Worm (Caenorhabditis elegans) whole organism, young adult: ENCODE results near the gene rab-39.
A peak's percentile ranks its signal among the peaks of the same experiment; 100 is the strongest.

Experiments used
- F37B4.10 ChIP-seq: fragments of 200-800 bp; sonication (Bioruptor generic); IDR thresholded peaks from 2 replicates; pipeline ENCODE4 v1.3.6; 2022; ENCODE audit warnings: missing genetic modification characterization, missing compliant biosample characterization
- F39B2.1 ChIP-seq: fragments of 200-800 bp; sonication (Bioruptor generic); IDR thresholded peaks from 2 replicates; pipeline ENCODE4 v1.3.6; 2022; ENCODE audit warnings: missing genetic modification reagents, missing genetic modification characterization, missing compliant biosample characterization
- K12H6.12 ChIP-seq: fragments of 200-800 bp; sonication (Bioruptor generic); optimal IDR thresholded peaks from 2 replicates; lab custom pipeline; 2018; ENCODE audit warnings: mild to moderate bottlenecking, missing genetic modification characterization, missing compliant biosample characterization
- Y53G8AR.9 ChIP-seq: fragments of 200-800 bp; sonication (Bioruptor generic); conservative IDR thresholded peaks from 2 replicates; pipeline ENCODE4 v1.3.6; 2022; ENCODE audit warnings: missing genetic modification reagents, missing genetic modification characterization, missing compliant biosample characterization
- akir-1 ChIP-seq: fragments of 200-800 bp; sonication (Bioruptor generic); optimal IDR thresholded peaks from 2 replicates; lab custom pipeline; 2018; ENCODE audit warnings: mild to moderate bottlenecking, missing genetic modification characterization, moderate library complexity, missing compliant biosample characterization
- ama-1 ChIP-seq, 3 experiments: fragments of 150-350 bp in 1 of 3; sonication (generic microtip) in 2 of 3; optimal IDR thresholded peaks; 2 replicates each; lab custom pipeline; 2014 to 2018; ENCODE audit warnings: missing biosample characterization in 2 of 3, missing genetic modification characterization in 2 of 3, missing genetic modification reagents in 2 of 3
- aptf-2 ChIP-seq: fragments of 200-800 bp; sonication (Bioruptor generic); conservative IDR thresholded peaks from 2 replicates; pipeline ENCODE4 v1.3.6; 2022; ENCODE audit warnings: missing genetic modification reagents, missing genetic modification characterization, missing compliant biosample characterization
- bed-1 ChIP-seq: fragments of 200-800 bp; sonication (Bioruptor generic); IDR thresholded peaks from 2 replicates; pipeline ENCODE4 v1.3.6; 2022; ENCODE audit warnings: missing genetic modification reagents, missing genetic modification characterization, missing compliant biosample characterization
- cebp-1 ChIP-seq, 2 experiments: fragments of 200-800 bp in 1 of 2; sonication (Bioruptor generic) in 1 of 2; sonication (generic microtip) in 1 of 2; IDR thresholded peaks in 1 of 2; optimal IDR thresholded peaks in 1 of 2; 2 replicates each; pipeline versions ENCODE4 v1.3.6 to Lab custom; 2017 to 2022; ENCODE audit warnings: missing compliant biosample characterization in 2 of 2, missing genetic modification characterization in 2 of 2, mild to moderate bottlenecking in 1 of 2, missing genetic modification reagents in 1 of 2, moderate library complexity in 1 of 2
- ceh-40 ChIP-seq: fragments of 200-800 bp; sonication (Bioruptor generic); IDR thresholded peaks from 2 replicates; pipeline ENCODE4 v1.3.6; 2022; ENCODE audit warnings: missing genetic modification characterization, missing compliant biosample characterization
- die-1 ChIP-seq: sonication (generic microtip); optimal IDR thresholded peaks from 2 replicates; lab custom pipeline; 2016; ENCODE audit warnings: missing genotype, mild to moderate bottlenecking, missing genetic modification characterization, missing compliant biosample characterization
- dox-1 ChIP-seq: fragments of 200-800 bp; sonication (Bioruptor generic); IDR thresholded peaks from 2 replicates; pipeline ENCODE4 v1.3.6; 2022; ENCODE audit warnings: missing genetic modification reagents, missing genetic modification characterization, missing compliant biosample characterization
- egrh-3 ChIP-seq: fragments of 200-800 bp; sonication (Bioruptor generic); IDR thresholded peaks from 2 replicates; pipeline ENCODE4 v1.3.6; 2022; ENCODE audit warnings: missing genetic modification reagents, missing genetic modification characterization, missing compliant biosample characterization
- ekl-4 ChIP-seq: fragments of 200-800 bp; sonication (Bioruptor generic); IDR thresholded peaks from 2 replicates; pipeline ENCODE4 v1.3.6; 2022; ENCODE audit warnings: missing genetic modification reagents, missing genetic modification characterization, missing compliant biosample characterization
- hlh-26 ChIP-seq: fragments of 200-800 bp; sonication (Bioruptor generic); conservative IDR thresholded peaks from 2 replicates; pipeline ENCODE4 v1.3.6; 2022; ENCODE audit warnings: missing genetic modification reagents, missing genetic modification characterization, missing compliant biosample characterization
- hmg-1.2 ChIP-seq: fragments of 200-800 bp; sonication (Bioruptor generic); IDR thresholded peaks from 2 replicates; pipeline ENCODE4 v1.3.6; 2022; ENCODE audit warnings: missing genetic modification reagents, missing genetic modification characterization, missing compliant biosample characterization
- let-607 ChIP-seq, 2 experiments: fragments of 200-800 bp in 1 of 2; sonication (Bioruptor generic) in 1 of 2; sonication (generic microtip) in 1 of 2; optimal IDR thresholded peaks; 2 replicates each; lab custom pipeline; 2016 to 2018; ENCODE audit warnings: mild to moderate bottlenecking in 2 of 2, missing compliant biosample characterization in 2 of 2, missing genetic modification characterization in 2 of 2, moderate library complexity in 2 of 2, missing genotype in 1 of 2
- lin-40 ChIP-seq: sonication (generic microtip); optimal IDR thresholded peaks from 2 replicates; lab custom pipeline; 2016; ENCODE audit warnings: missing genetic modification characterization, mild to moderate bottlenecking, missing compliant biosample characterization, missing genotype, missing genetic modification reagents
- lir-1 ChIP-seq: fragments of 200-800 bp; sonication (Bioruptor generic); conservative IDR thresholded peaks from 2 replicates; pipeline ENCODE4 v1.3.6; 2022; ENCODE audit warnings: missing genetic modification reagents, missing genetic modification characterization, missing compliant biosample characterization
- lsl-1 ChIP-seq: fragments of 200-800 bp; sonication (Bioruptor generic); optimal IDR thresholded peaks from 2 replicates; lab custom pipeline; 2018; ENCODE audit warnings: mild to moderate bottlenecking, missing genetic modification characterization, moderate library complexity, missing compliant biosample characterization
- lsy-27 ChIP-seq: sonication (generic microtip); optimal IDR thresholded peaks from 2 replicates; lab custom pipeline; 2017; ENCODE audit warnings: missing genetic modification characterization, mild to moderate bottlenecking, missing compliant biosample characterization, antibody characterized with exemption, missing genotype, borderline replicate concordance; ENCODE audit not compliant: insufficient read depth
- mes-4 ChIP-seq: sonication (generic microtip); optimal IDR thresholded peaks from 2 replicates; lab custom pipeline; 2016; ENCODE audit warnings: missing genotype, missing genetic modification characterization, missing compliant biosample characterization
- nfya-1 ChIP-seq: sonication (generic microtip); optimal IDR thresholded peaks from 2 replicates; lab custom pipeline; 2017; ENCODE audit warnings: antibody characterized with exemption, missing compliant biosample characterization, missing genetic modification characterization, borderline replicate concordance; ENCODE audit not compliant: insufficient read depth
- nfyb-1 ChIP-seq: fragments of 200-800 bp; sonication (Bioruptor generic); IDR thresholded peaks from 2 replicates; pipeline ENCODE4 v1.3.6; 2022; ENCODE audit warnings: missing genetic modification reagents, missing genetic modification characterization, missing compliant biosample characterization
- nhr-120 ChIP-seq: fragments of 200-800 bp; sonication (Bioruptor generic); IDR thresholded peaks from 2 replicates; pipeline ENCODE4 v1.3.6; 2022; ENCODE audit warnings: missing genetic modification characterization, missing compliant biosample characterization
- nhr-80 ChIP-seq: sonication (generic microtip); optimal IDR thresholded peaks from 2 replicates; lab custom pipeline; 2016; ENCODE audit warnings: missing genetic modification characterization, missing compliant biosample characterization
- snpc-1.1 ChIP-seq: sonication (generic microtip); optimal IDR thresholded peaks from 2 replicates; lab custom pipeline; 2017; ENCODE audit warnings: missing genetic modification characterization, mild to moderate bottlenecking, missing compliant biosample characterization, antibody characterized with exemption, moderate library complexity, missing genotype, missing genetic modification reagents; ENCODE audit not compliant: insufficient read depth
- snpc-3.4 ChIP-seq: sonication (generic microtip); optimal IDR thresholded peaks from 2 replicates; lab custom pipeline; 2017; ENCODE audit warnings: missing genetic modification characterization, mild to moderate bottlenecking, missing compliant biosample characterization, antibody characterized with exemption, moderate library complexity, missing genotype, missing genetic modification reagents
- unc-62 ChIP-seq: fragments of 150-350 bp; optimal IDR thresholded peaks from 2 replicates; lab custom pipeline; 2014; ENCODE audit warnings: missing biosample characterization, missing genetic modification reagents, missing genetic modification characterization
- ztf-18 ChIP-seq: sonication (generic microtip); optimal IDR thresholded peaks from 2 replicates; lab custom pipeline; 2016; ENCODE audit warnings: missing genotype, mild to moderate bottlenecking, missing genetic modification characterization, missing compliant biosample characterization
- ztf-25 ChIP-seq: fragments of 200-800 bp; sonication (Bioruptor generic); IDR thresholded peaks from 2 replicates; pipeline ENCODE4 v1.3.6; 2022; ENCODE audit warnings: missing genetic modification reagents, missing genetic modification characterization, missing compliant biosample characterization

The rab-39 gene

ce11 chrII:9281595-9281994, 41.1 kb downstream of the rab-39 start:
- no peak for TF ChIP-seq snpc-1.1 (tag; lab: Kevin White, UChicago)
- TF ChIP-seq lin-40 = peak; percentile 0
- TF ChIP-seq ztf-18 (tag; lab: Kevin White, UChicago) = no peak
- no peak for TF ChIP-seq nfya-1 (tag; lab: Kevin White, UChicago)
- TF ChIP-seq nhr-120 (GFP tag; lab: Robert Waterston, UW) = no peak
- TF ChIP-seq K12H6.12 = peak; percentile 70
- no peak for TF ChIP-seq aptf-2
- peak; percentile 21; the same call in 1 of the 2 replicates for TF ChIP-seq hmg-1.2 (GFP tag; lab: Robert Waterston, UW)
- peak; percentile 26; the same call in 1 of the 2 replicates for TF ChIP-seq dox-1 (GFP tag; lab: Robert Waterston, UW)
- TF ChIP-seq cebp-1 (GFP tag; IDR thresholded peaks at IDR 0.05; lab: Robert Waterston, UW) = peak; percentile 86; the same call in 1 of the 2 replicates
- peak; percentile 96 for TF ChIP-seq cebp-1 (tag; optimal IDR thresholded peaks at IDR 0.05; lab: Kevin White, UChicago)
- TF ChIP-seq die-1 (tag; lab: Kevin White, UChicago) = no peak
- no peak for TF ChIP-seq F37B4.10
- no peak for TF ChIP-seq lir-1 (GFP tag; lab: Robert Waterston, UW)
- TF ChIP-seq hlh-26 (GFP tag; lab: Robert Waterston, UW) = no peak
- no peak for TF ChIP-seq ekl-4 (GFP tag; lab: Robert Waterston, UW)

- TF ChIP-seq lsy-27 (tag; lab: Kevin White, UChicago) (no peak), ztf-25 (GFP tag; lab: Robert Waterston, UW) (no peak), akir-1 (GFP tag; lab: Kevin White, UChicago) (no peak), mes-4 (tag; lab: Kevin White, UChicago) (no peak), ceh-40 (GFP tag; lab: Robert Waterston, UW) (no peak), snpc-3.4 (tag; lab: Kevin White, UChicago) (no peak), lsl-1 (no peak), bed-1 (GFP tag; lab: Robert Waterston, UW) (no peak), snpc-1.1 (tag; lab: Kevin White, UChicago) (no peak)
- TF ChIP-seq, all 124 proteins: peak for 0
Observed at ce11 chrII:9280846-9281245, 41.9 kb downstream of the rab-39 start.

- TF ChIP-seq unc-62 (GFP tag; lab: Kevin White, UChicago) = peak; percentile 49
- TF ChIP-seq nhr-80 = peak; percentile 61
- peak in 1 of 2 experiments; percentile 51 for TF ChIP-seq let-607 (tag; optimal IDR thresholded peaks at IDR 0.05; lab: Kevin White, UChicago)
- no peak for TF ChIP-seq F39B2.1 (GFP tag; lab: Robert Waterston, UW)
- TF ChIP-seq egrh-3 (GFP tag; lab: Robert Waterston, UW) = no peak
- TF ChIP-seq nfyb-1 = 0 out of 2 replicates have a peak, but pooled peaks have one; percentile 20
Observed at ce11 chrII:9280048-9280772, 42.5 kb downstream of the rab-39 start, which contains the start of gene gldi-3. Gene gldi-3, minus strand, starts transcription at chrII:9280098.

ce11 chrII:9279016-9279415, 43.7 kb downstream of the rab-39 start:
- TF ChIP-seq ama-1 (optimal IDR thresholded peaks at IDR 0.05; lab: Kevin White, UChicago) (no peak), ama-1 (GFP tag; optimal IDR thresholded peaks at IDR 0.05; lab: Kevin White, UChicago) (no peak), Y53G8AR.9 (GFP tag; lab: Robert Waterston, UW) (0 out of 2 replicates have a peak, but pooled peaks have one; percentile 36), bed-1 (GFP tag; lab: Robert Waterston, UW) (no peak), ekl-4 (GFP tag; lab: Robert Waterston, UW) (no peak)
